Fruit fly (Drosophila melanogaster) whole organism, prepupa: ENCODE data around the gene Mst85C.

Source experiments
- Blimp-1 ChIP-seq: fragments of 200-800 bp; sonication (Bioruptor generic); optimal IDR thresholded peaks from 3 replicates; lab custom pipeline; 2017; ENCODE audit warnings: missing biosample characterization, missing genetic modification characterization, mild to moderate bottlenecking, moderate library complexity, missing genetic modification reagents
- CG10631 ChIP-seq: fragments of 200-800 bp; sonication (Bioruptor generic); optimal IDR thresholded peaks from 2 replicates; lab custom pipeline; 2016; ENCODE audit warnings: missing biosample characterization, missing genetic modification characterization
- CG10669 ChIP-seq: fragments of 200-800 bp; sonication (Bioruptor generic); optimal IDR thresholded peaks from 3 replicates; lab custom pipeline; 2018; ENCODE audit warnings: missing biosample characterization, mild to moderate bottlenecking, missing genetic modification characterization, moderate library complexity
- CG11762 ChIP-seq: fragments of 200-800 bp; sonication (Bioruptor generic); optimal IDR thresholded peaks from 3 replicates; lab custom pipeline; 2016; ENCODE audit warnings: missing biosample characterization, missing genetic modification characterization; ENCODE audit not compliant: insufficient read depth
- CG11902 ChIP-seq: fragments of 200-800 bp; sonication (Bioruptor generic); optimal IDR thresholded peaks from 3 replicates; lab custom pipeline; 2016; ENCODE audit warnings: missing biosample characterization, missing genetic modification characterization
- CG15336 ChIP-seq: fragments of 200-800 bp; sonication (Bioruptor generic); IDR thresholded peaks from 2 replicates; pipeline ENCODE4 v1.3.6; 2022; ENCODE audit warnings: missing biosample characterization, missing genetic modification characterization
- CG1621 ChIP-seq: fragments of 200-800 bp; sonication (Bioruptor generic); optimal IDR thresholded peaks from 3 replicates; lab custom pipeline; 2018; ENCODE audit warnings: missing biosample characterization, mild to moderate bottlenecking, missing genetic modification characterization
- CG16779 ChIP-seq: fragments of 200-800 bp; sonication (Bioruptor generic); optimal IDR thresholded peaks from 3 replicates; lab custom pipeline; 2017; ENCODE audit warnings: missing biosample characterization, mild to moderate bottlenecking, missing genetic modification characterization
- CG3032 ChIP-seq: fragments of 200-800 bp; optimal IDR thresholded peaks from 2 replicates; lab custom pipeline; 2019; ENCODE audit warnings: missing biosample characterization, mild to moderate bottlenecking, missing genetic modification characterization, moderate library complexity
- CG32006 ChIP-seq: fragments of 200-800 bp; sonication (Bioruptor generic); optimal IDR thresholded peaks from 3 replicates; lab custom pipeline; 2017; ENCODE audit warnings: missing biosample characterization, mild to moderate bottlenecking, missing genetic modification characterization
- CG3919 ChIP-seq: fragments of 200-800 bp; sonication (Bioruptor generic); optimal IDR thresholded peaks from 3 replicates; lab custom pipeline; 2016; ENCODE audit warnings: missing biosample characterization, missing genetic modification characterization
- CG4318 ChIP-seq: fragments of 200-800 bp; sonication (Bioruptor generic); optimal IDR thresholded peaks from 3 replicates; lab custom pipeline; 2017; ENCODE audit warnings: missing biosample characterization, mild to moderate bottlenecking, missing genetic modification characterization
- CG6163 ChIP-seq: fragments of 200-800 bp; sonication (Bioruptor generic); IDR thresholded peaks from 3 replicates; pipeline ENCODE4 v1.3.6; 2022; ENCODE audit warnings: missing biosample characterization, missing genetic modification characterization
- CG6276 ChIP-seq: fragments of 200-800 bp; sonication (Bioruptor generic); optimal IDR thresholded peaks from 2 replicates; lab custom pipeline; 2017; ENCODE audit warnings: missing biosample characterization, mild to moderate bottlenecking, missing genetic modification characterization
- CG6808 ChIP-seq: fragments of 200-800 bp; sonication (Bioruptor generic); optimal IDR thresholded peaks from 3 replicates; lab custom pipeline; 2017; ENCODE audit warnings: missing biosample characterization, missing genetic modification characterization, mild to moderate bottlenecking, moderate library complexity, missing genetic modification reagents
- CG6854 ChIP-seq: fragments of 200-800 bp; sonication (Bioruptor generic); optimal IDR thresholded peaks from 2 replicates; lab custom pipeline; 2017; ENCODE audit warnings: missing biosample characterization, mild to moderate bottlenecking, missing genetic modification characterization
- CG7368 ChIP-seq: fragments of 200-800 bp; sonication (Bioruptor generic); optimal IDR thresholded peaks from 3 replicates; lab custom pipeline; 2016; ENCODE audit warnings: missing biosample characterization, missing genetic modification characterization
- CG8119 ChIP-seq: fragments of 200-800 bp; sonication (Bioruptor generic); IDR thresholded peaks from 3 replicates; pipeline ENCODE4 v1.3.6; 2022; ENCODE audit warnings: missing biosample characterization, missing genetic modification characterization
- CG8632 ChIP-seq: fragments of 200-800 bp; sonication (Bioruptor generic); optimal IDR thresholded peaks from 3 replicates; lab custom pipeline; 2016; ENCODE audit warnings: missing biosample characterization, missing genetic modification characterization
- Eip78C ChIP-seq: fragments of 200-800 bp; sonication (Bioruptor generic); peaks from one replicate; lab custom pipeline; 2016; ENCODE audit warnings: missing biosample characterization, missing genetic modification characterization
- Eip93F ChIP-seq: fragments of 200-800 bp; sonication (Bioruptor generic); optimal IDR thresholded peaks from 2 replicates; lab custom pipeline; 2016; ENCODE audit warnings: missing biosample characterization, mild to moderate bottlenecking, missing genetic modification characterization
- Ets21C ChIP-seq: fragments of 200-800 bp; sonication (Bioruptor generic); optimal IDR thresholded peaks from 3 replicates; lab custom pipeline; 2016; ENCODE audit warnings: missing biosample characterization, missing genetic modification characterization
- Gug ChIP-seq: fragments of 200-800 bp; sonication (Bioruptor generic); IDR thresholded peaks from 2 replicates; pipeline ENCODE4 v1.3.6; 2022; ENCODE audit warnings: missing biosample characterization, missing genetic modification characterization
- Hr38 ChIP-seq: sonication (Bioruptor generic); optimal IDR thresholded peaks from 2 replicates; lab custom pipeline; 2016; ENCODE audit warnings: missing biosample characterization, missing genetic modification characterization
- Hr4 ChIP-seq: fragments of 200-800 bp; sonication (Bioruptor generic); optimal IDR thresholded peaks from 3 replicates; lab custom pipeline; 2016; ENCODE audit warnings: missing biosample characterization, missing genetic modification characterization
- Met ChIP-seq: fragments of 200-800 bp; sonication (Bioruptor generic); optimal IDR thresholded peaks from 3 replicates; lab custom pipeline; 2016; ENCODE audit warnings: missing biosample characterization, missing genetic modification characterization
- OdsH ChIP-seq: fragments of 200-800 bp; sonication (Bioruptor generic); optimal IDR thresholded peaks from 3 replicates; lab custom pipeline; 2016; ENCODE audit warnings: missing biosample characterization, missing genetic modification characterization
- Sox102F ChIP-seq: fragments of 200-800 bp; sonication (Bioruptor generic); optimal IDR thresholded peaks from 2 replicates; lab custom pipeline; 2016; ENCODE audit warnings: missing biosample characterization, mild to moderate bottlenecking, missing genetic modification characterization
- Sox14 ChIP-seq: fragments of 200-800 bp; sonication (Bioruptor generic); optimal IDR thresholded peaks from 3 replicates; lab custom pipeline; 2016; ENCODE audit warnings: missing biosample characterization, missing genetic modification characterization
- Sox15 ChIP-seq: fragments of 200-800 bp; sonication (Bioruptor generic); optimal IDR thresholded peaks from 3 replicates; lab custom pipeline; 2016; ENCODE audit warnings: missing biosample characterization, missing genetic modification characterization
- achi ChIP-seq: fragments of 200-800 bp; sonication (Bioruptor generic); optimal IDR thresholded peaks from 3 replicates; lab custom pipeline; 2016; ENCODE audit warnings: missing biosample characterization, missing genetic modification characterization
- acj6 ChIP-seq: fragments of 200-800 bp; sonication (Bioruptor generic); optimal IDR thresholded peaks from 3 replicates; lab custom pipeline; 2016; ENCODE audit warnings: missing biosample characterization, missing genetic modification characterization
- cyc ChIP-seq: fragments of 200-800 bp; sonication (Bioruptor generic); optimal IDR thresholded peaks from 3 replicates; lab custom pipeline; 2016; ENCODE audit warnings: missing biosample characterization, missing genetic modification characterization
- dac ChIP-seq: fragments of 200-800 bp; sonication (Bioruptor generic); optimal IDR thresholded peaks from 2 replicates; lab custom pipeline; 2017; ENCODE audit warnings: missing biosample characterization, mild to moderate bottlenecking, missing genetic modification characterization
- dsx ChIP-seq: fragments of 200-800 bp; optimal IDR thresholded peaks from 3 replicates; lab custom pipeline; 2019; ENCODE audit warnings: missing biosample characterization, mild to moderate bottlenecking, missing genetic modification characterization, moderate library complexity; ENCODE audit not compliant: poor library complexity, severe bottlenecking
- esn ChIP-seq: fragments of 200-800 bp; sonication (Bioruptor generic); optimal IDR thresholded peaks from 2 replicates; lab custom pipeline; 2016; ENCODE audit warnings: missing biosample characterization, mild to moderate bottlenecking, missing genetic modification characterization, moderate library complexity
- fd59A ChIP-seq: fragments of 200-800 bp; sonication (Bioruptor generic); optimal IDR thresholded peaks from 2 replicates; lab custom pipeline; 2017; ENCODE audit warnings: missing biosample characterization, mild to moderate bottlenecking, missing genetic modification characterization, missing genetic modification reagents
- fkh ChIP-seq: fragments of 200-800 bp; sonication (Bioruptor generic); optimal IDR thresholded peaks from 3 replicates; lab custom pipeline; 2017; ENCODE audit warnings: missing biosample characterization, mild to moderate bottlenecking, missing genetic modification characterization, moderate library complexity
- lz ChIP-seq: fragments of 200-800 bp; sonication (Bioruptor generic); optimal IDR thresholded peaks from 3 replicates; lab custom pipeline; 2016; ENCODE audit warnings: missing biosample characterization, missing genetic modification characterization
- net ChIP-seq: fragments of 200-800 bp; sonication (Bioruptor generic); optimal IDR thresholded peaks from 3 replicates; lab custom pipeline; 2016; ENCODE audit warnings: missing biosample characterization, missing genetic modification characterization
- pdm3 ChIP-seq: fragments of 200-800 bp; sonication (Bioruptor generic); optimal IDR thresholded peaks from 3 replicates; lab custom pipeline; 2016; ENCODE audit warnings: missing biosample characterization, missing genetic modification characterization
- salr ChIP-seq, 2 experiments: fragments of 200-800 bp; sonication (Bioruptor generic); optimal IDR thresholded peaks; 3 replicates each; lab custom pipeline; 2016 to 2018; ENCODE audit warnings: missing biosample characterization in 2 of 2, missing genetic modification characterization in 2 of 2, mild to moderate bottlenecking in 1 of 2
- spab ChIP-seq: fragments of 200-800 bp; sonication (Bioruptor generic); optimal IDR thresholded peaks from 2 replicates; lab custom pipeline; 2017; ENCODE audit warnings: missing biosample characterization, mild to moderate bottlenecking, missing genetic modification characterization, missing genetic modification reagents
- ss ChIP-seq, 2 experiments: fragments of 200-800 bp; sonication (Bioruptor generic); optimal IDR thresholded peaks; 2 replicates in 1 of 2; 3 replicates in 1 of 2; lab custom pipeline; 2017 to 2018; ENCODE audit warnings: mild to moderate bottlenecking in 2 of 2, missing biosample characterization in 2 of 2, missing genetic modification characterization in 2 of 2, moderate library complexity in 1 of 2
- svp ChIP-seq: fragments of 200-800 bp; sonication (Bioruptor generic); peaks from one replicate; lab custom pipeline; 2016; ENCODE audit warnings: missing biosample characterization, missing genetic modification characterization
- topi ChIP-seq: fragments of 200-800 bp; sonication (Bioruptor generic); optimal IDR thresholded peaks from 3 replicates; lab custom pipeline; 2016; ENCODE audit warnings: missing biosample characterization, missing genetic modification characterization

The Mst85C gene

dm6 chr3R:9051937-9052680 is 3.7 kb downstream of the Mst85C start, which contains the start of gene Kdm2 (continued):
- no peak for TF ChIP-seq Met (GFP tag; lab: Kevin White, UChicago)
- no peak for TF ChIP-seq svp (GFP tag; lab: Kevin White, UChicago)
- TF ChIP-seq Eip93F (GFP tag; lab: Kevin White, UChicago) = peak; percentile 47
- TF ChIP-seq fd59A (GFP tag; lab: Kevin White, UChicago) = no peak
- no peak for TF ChIP-seq Sox14 (GFP tag; lab: Kevin White, UChicago)
- no peak for TF ChIP-seq CG6163 (GFP tag; lab: Robert Waterston, UW)
- no peak for TF ChIP-seq CG8632 (GFP tag; lab: Kevin White, UChicago)
- no peak for TF ChIP-seq net (GFP tag; lab: Kevin White, UChicago)
- no peak for TF ChIP-seq ss (GFP tag; optimal IDR thresholded peaks at IDR 0.05; lab: Kevin White, UChicago)
- peak; percentile 20 for TF ChIP-seq esn
- peak; percentile 16 for TF ChIP-seq dsx
- no peak for TF ChIP-seq Gug (GFP tag; lab: Robert Waterston, UW)
- TF ChIP-seq Eip78C = peak; percentile 71

- peak; percentile 84 to 93 for TF ChIP-seq ss (GFP tag; optimal IDR thresholded peaks at IDR 0.05; lab: Kevin White, UChicago)
- peak; percentile 66 for TF ChIP-seq Sox102F (GFP tag; lab: Kevin White, UChicago)
- TF ChIP-seq CG7368 (GFP tag; lab: Kevin White, UChicago) = peak; percentile 46
- peak; percentile 81 for TF ChIP-seq CG3919
- peak; percentile 82 for TF ChIP-seq net (GFP tag; lab: Kevin White, UChicago)
- TF ChIP-seq CG15336 = no peak
- peak; percentile 45 for TF ChIP-seq cyc
- TF ChIP-seq topi (GFP tag; lab: Kevin White, UChicago) = peak; percentile 46
- peak; percentile 26 for TF ChIP-seq CG10669 (GFP tag; lab: Kevin White, UChicago)
- TF ChIP-seq CG6276 (GFP tag; lab: Kevin White, UChicago) = peak; percentile 64
- TF ChIP-seq CG1621 = peak; percentile 96
- peak; percentile 60 for TF ChIP-seq Hr4 (GFP tag; lab: Kevin White, UChicago)
- peak; percentile 93 for TF ChIP-seq CG6854 (GFP tag; lab: Kevin White, UChicago)
- TF ChIP-seq CG6163 (GFP tag; lab: Robert Waterston, UW) = no peak
- peak; percentile 50 for TF ChIP-seq pdm3
- TF ChIP-seq CG4318 (GFP tag; lab: Kevin White, UChicago) = no peak
- peak; percentile 68 for TF ChIP-seq dsx
- peak; percentile 89 for TF ChIP-seq Eip78C
- TF ChIP-seq CG6808 (GFP tag; lab: Kevin White, UChicago) = peak; percentile 74
- peak; percentile 72 for TF ChIP-seq Sox14 (GFP tag; lab: Kevin White, UChicago)
- TF ChIP-seq CG8119 (GFP tag; lab: Robert Waterston, UW) = no peak
- peak; percentile 54 for TF ChIP-seq esn
- TF ChIP-seq CG11762 = no peak
- no peak for TF ChIP-seq CG10631 (GFP tag; lab: Kevin White, UChicago)
- TF ChIP-seq Met (GFP tag; lab: Kevin White, UChicago) = peak; percentile 55
- TF ChIP-seq salr (GFP tag; optimal IDR thresholded peaks at IDR 0.05; lab: Kevin White, UChicago) = no peak
- peak; percentile 10 for TF ChIP-seq Ets21C
- TF ChIP-seq achi (GFP tag; lab: Kevin White, UChicago) = peak; percentile 48
- TF ChIP-seq dac (GFP tag; lab: Kevin White, UChicago) = peak; percentile 27
- peak; percentile 57 for TF ChIP-seq CG32006 (GFP tag; lab: Kevin White, UChicago)
- TF ChIP-seq spab (GFP tag; lab: Kevin White, UChicago) = peak; percentile 68
- peak; percentile 39 for TF ChIP-seq CG8632 (GFP tag; lab: Kevin White, UChicago)
- peak; percentile 84 for TF ChIP-seq fkh
- TF ChIP-seq Hr38 (GFP tag; lab: Kevin White, UChicago) = no peak
- TF ChIP-seq fd59A (GFP tag; lab: Kevin White, UChicago) = no peak
- TF ChIP-seq Sox15 (GFP tag; lab: Kevin White, UChicago) = no peak
- peak; percentile 36 for TF ChIP-seq OdsH (GFP tag; lab: Kevin White, UChicago)
- peak; percentile 22 for TF ChIP-seq acj6 (GFP tag; lab: Kevin White, UChicago)
- peak; percentile 81 for TF ChIP-seq Blimp-1 (GFP tag; lab: Kevin White, UChicago)
- peak; percentile 31 for TF ChIP-seq lz (GFP tag; lab: Kevin White, UChicago)
- peak; percentile 53 for TF ChIP-seq CG3032 (tag; lab: Kevin White, UChicago)
- TF ChIP-seq CG11902 = no peak
- TF ChIP-seq CG16779 (tag; lab: Kevin White, UChicago) = peak; percentile 71
These were observed 4.6 kb downstream of the Mst85C start for dm6 chr3R:9053021-9053420.
